Worm (Caenorhabditis elegans) whole organism, late embryonic: ENCODE data around the gene nhr-100.
"Not testable (repeated sequence)": the region's sequence is repeated elsewhere in the genome, so short reads cannot be mapped to it uniquely, and the experiment has no call there.

ENCODE experiments used
- ama-1 ChIP-seq: fragments of 150-350 bp; optimal IDR thresholded peaks from 2 replicates; lab custom pipeline; 2014
- ceh-14 ChIP-seq: sonication (generic microtip); optimal IDR thresholded peaks from 2 replicates; lab custom pipeline; 2016; ENCODE audit warnings: missing genotype, missing genetic modification characterization, missing compliant biosample characterization
- ceh-18 ChIP-seq: sonication (generic microtip); optimal IDR thresholded peaks from 2 replicates; lab custom pipeline; 2016; ENCODE audit warnings: missing genetic modification characterization, missing compliant biosample characterization
- npax-4 ChIP-seq: sonication (generic microtip); optimal IDR thresholded peaks from 2 replicates; lab custom pipeline; 2016; ENCODE audit warnings: missing genetic modification characterization, missing compliant biosample characterization
- pqm-1 ChIP-seq: sonication (generic microtip); optimal IDR thresholded peaks from 2 replicates; lab custom pipeline; 2016; ENCODE audit warnings: missing genetic modification characterization, missing compliant biosample characterization
- pros-1 ChIP-seq: fragments of 150-350 bp; optimal IDR thresholded peaks from 2 replicates; lab custom pipeline; 2014; ENCODE audit warnings: missing biosample characterization, missing genetic modification reagents, missing genetic modification characterization
- sdc-2 ChIP-seq: sonication (generic microtip); optimal IDR thresholded peaks from 2 replicates; lab custom pipeline; 2016; ENCODE audit warnings: missing genotype, missing genetic modification characterization, missing compliant biosample characterization
- unc-42 ChIP-seq: sonication (generic microtip); optimal IDR thresholded peaks from 2 replicates; lab custom pipeline; 2016; ENCODE audit warnings: missing genotype, missing genetic modification characterization, missing compliant biosample characterization

- not testable (repeated sequence) for TF ChIP-seq pqm-1 (tag; lab: Kevin White, UChicago); pros-1; unc-42 (tag; lab: Kevin White, UChicago); sdc-2 (tag; lab: Kevin White, UChicago); ama-1 (lab: Kevin White, UChicago); ceh-18; npax-4; ceh-14
These were observed 41.3 kb downstream of the nhr-100 start, which contains the start of gene msp-78 for ce11 chrIV:9769746-9770145.
